Fruit fly (Drosophila melanogaster): ENCODE measurements around the gene CG3568.

Gene CG3568

dm6 chrX:4507121-4507520, 35.3 kb upstream of the CG3568 start (continued):
- TF ChIP-seq Dbx (GFP tag; IDR thresholded peaks at IDR 0.05) (no peak), dpn (GFP tag; optimal IDR thresholded peaks at IDR 0.05) (peak; percentile 52 to 69), z (GFP tag; IDR thresholded peaks at IDR 0.05) (no peak), Myb (GFP tag; optimal IDR thresholded peaks at IDR 0.05) (peak; percentile 12), ttk (GFP tag; IDR thresholded peaks at IDR 0.05) (peak; percentile 28; the same call in 1 of the 2 replicates), trh (GFP tag; optimal IDR thresholded peaks at IDR 0.05) (no peak), Dfd (GFP tag; optimal IDR thresholded peaks at IDR 0.05) (no peak), CG7786 (GFP tag; optimal IDR thresholded peaks at IDR 0.05) (no peak), CG14050 (GFP tag; IDR thresholded peaks at IDR 0.05) (peak; percentile 35; the same call in 1 of the 3 replicates), pros (GFP tag; optimal IDR thresholded peaks at IDR 0.05) (peak; percentile 87), unpg (GFP tag; optimal IDR thresholded peaks at IDR 0.05) (peak; percentile 69), BEAF-32 (GFP tag; optimal IDR thresholded peaks at IDR 0.05) (no peak), Usf (GFP tag; optimal IDR thresholded peaks at IDR 0.05) (no peak), dysf (GFP tag; IDR thresholded peaks at IDR 0.05) (peak; percentile 46; the same call in 2 of the 3 replicates), bcd (GFP tag; optimal IDR thresholded peaks at IDR 0.05) (peak; percentile 43), PHDP (tag; optimal IDR thresholded peaks at IDR 0.05) (peak; percentile 64), CG12236 (GFP tag; optimal IDR thresholded peaks at IDR 0.05) (peak; percentile 38), fd96Cb (tag; optimal IDR thresholded peaks at IDR 0.05) (no peak), CG4424 (GFP tag; optimal IDR thresholded peaks at IDR 0.05) (peak; percentile 42), CG15514 (GFP tag; optimal IDR thresholded peaks at IDR 0.05) (peak; percentile 8), peb (GFP tag; IDR thresholded peaks at IDR 0.05) (0 out of 2 replicates have a peak, but pooled peaks have one; percentile 20), Ptx1 (GFP tag; IDR thresholded peaks at IDR 0.05) (peak; percentile 59), pho (GFP tag; optimal IDR thresholded peaks at IDR 0.05) (no peak), Bgb (GFP tag; IDR thresholded peaks at IDR 0.05; ENCODE audit: partially characterized antibody) (no peak), gce (GFP tag; IDR thresholded peaks at IDR 0.05) (peak; percentile 45; the same call in 1 of the 3 replicates), Doc2 (GFP tag; IDR thresholded peaks at IDR 0.05) (no peak), fd102C (GFP tag; optimal IDR thresholded peaks at IDR 0.05) (peak; percentile 67), Dref (GFP tag; IDR thresholded peaks at IDR 0.05) (no peak), CG12942 (GFP tag; optimal IDR thresholded peaks at IDR 0.05) (no peak), Dip3 (GFP tag; optimal IDR thresholded peaks at IDR 0.05) (no peak), zf30C (GFP tag; optimal IDR thresholded peaks at IDR 0.05) (peak; percentile 26), CG17802 (tag; optimal IDR thresholded peaks at IDR 0.05) (peak; percentile 28), Opbp (GFP tag; IDR thresholded peaks at IDR 0.05; ENCODE audit: partially characterized antibody) (peak; percentile 55), CG11696 (GFP tag; IDR thresholded peaks at IDR 0.05) (no peak), insv (GFP tag; optimal IDR thresholded peaks at IDR 0.05) (peak in 1 of 2 experiments; percentile 34), Ada2b (GFP tag; IDR thresholded peaks at IDR 0.05) (peak; percentile 24; the same call in 1 of the 2 replicates), lola (GFP tag; optimal IDR thresholded peaks at IDR 0.05) (peak in 1 of 3 experiments; percentile 13), gcm (GFP tag; optimal IDR thresholded peaks at IDR 0.05) (peak; percentile 10), CG13775 (GFP tag; optimal IDR thresholded peaks at IDR 0.05) (peak; percentile 48), phol (tag; optimal IDR thresholded peaks at IDR 0.05) (peak; percentile 23), CG13123 (GFP tag; optimal IDR thresholded peaks at IDR 0.05) (no peak), ranshi (GFP tag; IDR thresholded peaks at IDR 0.05) (no peak), CG8281 (tag; optimal IDR thresholded peaks at IDR 0.05) (peak; percentile 35), CG17612 (GFP tag; IDR thresholded peaks at IDR 0.05) (no peak), zen2 (GFP tag; IDR thresholded peaks at IDR 0.05; ENCODE audit: partially characterized antibody) (no peak), grn (GFP tag; optimal IDR thresholded peaks at IDR 0.05) (no peak), trem (tag; optimal IDR thresholded peaks at IDR 0.05) (no peak), CkIIα-i1 (GFP tag; IDR thresholded peaks at IDR 0.05) (no peak), bab2 (GFP tag; optimal IDR thresholded peaks at IDR 0.05) (no peak), dmrt99B (tag; optimal IDR thresholded peaks at IDR 0.05) (peak; percentile 44), CG32772 (GFP tag; IDR thresholded peaks at IDR 0.05) (peak; percentile 75)
